Worm (Caenorhabditis elegans): ENCODE measurements around the gene rnp-2.
"Not testable (repeated sequence)": the region's sequence is repeated elsewhere in the genome, so short reads cannot be mapped to it uniquely, and the experiment has no call there.

- TF ChIP-seq lin-38 (GFP tag; IDR thresholded peaks at IDR 0.05); nhr-77 (tag; optimal IDR thresholded peaks at IDR 0.05); unc-130 (GFP tag; optimal IDR thresholded peaks at IDR 0.05); unc-39 (tag; optimal IDR thresholded peaks at IDR 0.05): not testable (repeated sequence)
Observed at ce11 chrIV:4142986-4143385, 28.9 kb upstream of the rnp-2 start, which contains the start of gene F49F1.12.
